Worm (Caenorhabditis elegans) whole organism, late embryonic: ENCODE results near the gene eif-1.

ENCODE experiments used
- C08G9.2 ChIP-seq: sonication (generic microtip); optimal IDR thresholded peaks from 2 replicates; lab custom pipeline; 2016; ENCODE audit warnings: mild to moderate bottlenecking, missing genetic modification characterization, moderate library complexity, missing compliant biosample characterization
- C38D4.7 ChIP-seq: fragments of 200-800 bp; sonication (Bioruptor generic); optimal IDR thresholded peaks from 2 replicates; lab custom pipeline; 2018; ENCODE audit warnings: mild to moderate bottlenecking, missing genetic modification characterization, moderate library complexity, missing compliant biosample characterization
- F13H6.1 ChIP-seq: sonication (generic microtip); optimal IDR thresholded peaks from 2 replicates; lab custom pipeline; 2016; ENCODE audit warnings: missing genetic modification characterization, missing compliant biosample characterization
- K02D7.2 ChIP-seq: sonication (generic microtip); optimal IDR thresholded peaks from 2 replicates; lab custom pipeline; 2017; ENCODE audit warnings: mild to moderate bottlenecking, missing genetic modification characterization, missing compliant biosample characterization
- K09A11.1 ChIP-seq: sonication (generic microtip); optimal IDR thresholded peaks from 2 replicates; lab custom pipeline; 2017; ENCODE audit warnings: antibody characterized with exemption, mild to moderate bottlenecking, missing genetic modification characterization, missing compliant biosample characterization; ENCODE audit not compliant: insufficient read depth
- Y22D7AL.16 ChIP-seq: sonication (generic microtip); optimal IDR thresholded peaks from 2 replicates; lab custom pipeline; 2016; ENCODE audit warnings: missing genetic modification characterization, missing compliant biosample characterization
- ahr-1 ChIP-seq: sonication (generic microtip); optimal IDR thresholded peaks from 2 replicates; lab custom pipeline; 2016; ENCODE audit warnings: missing genetic modification characterization, missing compliant biosample characterization
- ceh-18 ChIP-seq: sonication (generic microtip); optimal IDR thresholded peaks from 2 replicates; lab custom pipeline; 2016; ENCODE audit warnings: missing genetic modification characterization, missing compliant biosample characterization
- ceh-19 ChIP-seq: fragments of 200-800 bp; sonication (Bioruptor generic); optimal IDR thresholded peaks from 2 replicates; lab custom pipeline; 2018; ENCODE audit warnings: mild to moderate bottlenecking, missing genetic modification characterization, missing compliant biosample characterization
- ceh-2 ChIP-seq: sonication (generic microtip); optimal IDR thresholded peaks from 2 replicates; lab custom pipeline; 2016; ENCODE audit warnings: missing genotype, missing genetic modification characterization, missing compliant biosample characterization
- ceh-22 ChIP-seq: sonication (generic microtip); optimal IDR thresholded peaks from 2 replicates; lab custom pipeline; 2017; ENCODE audit warnings: missing biosample characterization, missing genetic modification characterization
- ceh-24 ChIP-seq: sonication (generic microtip); optimal IDR thresholded peaks from 2 replicates; lab custom pipeline; 2016; ENCODE audit warnings: mild to moderate bottlenecking, missing genetic modification characterization, missing compliant biosample characterization
- ceh-30 ChIP-seq: fragments of 150-350 bp; optimal IDR thresholded peaks from 2 replicates; lab custom pipeline; 2014; ENCODE audit warnings: missing biosample characterization, missing genetic modification characterization
- ceh-31 ChIP-seq: sonication (generic microtip); optimal IDR thresholded peaks from 2 replicates; lab custom pipeline; 2016; ENCODE audit warnings: missing genetic modification characterization, missing compliant biosample characterization
- ceh-34 ChIP-seq: sonication (generic microtip); optimal IDR thresholded peaks from 2 replicates; lab custom pipeline; 2016; ENCODE audit warnings: mild to moderate bottlenecking, missing genetic modification characterization, missing compliant biosample characterization
- ceh-45 ChIP-seq: fragments of 200-800 bp; sonication (Bioruptor generic); IDR thresholded peaks from 2 replicates; pipeline ENCODE4 v1.3.6; 2022; ENCODE audit warnings: missing genetic modification reagents, missing genetic modification characterization, missing compliant biosample characterization
- ceh-48 ChIP-seq: sonication (generic microtip); optimal IDR thresholded peaks from 2 replicates; lab custom pipeline; 2016; ENCODE audit warnings: missing genetic modification characterization, inconsistent platforms, missing compliant biosample characterization
- ceh-9 ChIP-seq: sonication (generic microtip); optimal IDR thresholded peaks from 2 replicates; lab custom pipeline; 2016; ENCODE audit warnings: mild to moderate bottlenecking, missing genetic modification characterization, inconsistent platforms, missing compliant biosample characterization
- che-1 ChIP-seq: sonication (generic microtip); optimal IDR thresholded peaks from 2 replicates; lab custom pipeline; 2016; ENCODE audit warnings: mild to moderate bottlenecking, missing genetic modification characterization, missing compliant biosample characterization
- dmd-4 ChIP-seq: sonication (generic microtip); optimal IDR thresholded peaks from 2 replicates; lab custom pipeline; 2016; ENCODE audit warnings: borderline replicate concordance, missing genetic modification characterization, missing compliant biosample characterization
- dve-1 ChIP-seq: sonication (generic microtip); optimal IDR thresholded peaks from 2 replicates; lab custom pipeline; 2017; ENCODE audit warnings: antibody characterized with exemption, mild to moderate bottlenecking, missing genetic modification characterization, missing compliant biosample characterization
- elt-2 ChIP-seq: sonication (generic microtip); optimal IDR thresholded peaks from 2 replicates; lab custom pipeline; 2016; ENCODE audit warnings: missing genetic modification reagents, missing genetic modification characterization, missing compliant biosample characterization
- elt-4 ChIP-seq: sonication (generic microtip); optimal IDR thresholded peaks from 2 replicates; lab custom pipeline; 2016; ENCODE audit warnings: missing genetic modification characterization, missing compliant biosample characterization
- ets-4 ChIP-seq: sonication (generic microtip); optimal IDR thresholded peaks from 2 replicates; lab custom pipeline; 2016; ENCODE audit warnings: missing genetic modification characterization, missing compliant biosample characterization
- eyg-1 ChIP-seq: sonication (generic microtip); optimal IDR thresholded peaks from 2 replicates; lab custom pipeline; 2016; ENCODE audit warnings: missing genotype, missing genetic modification characterization, missing compliant biosample characterization
- fax-1 ChIP-seq: sonication (generic microtip); optimal IDR thresholded peaks from 2 replicates; lab custom pipeline; 2016; ENCODE audit warnings: missing genotype, missing genetic modification characterization, missing compliant biosample characterization
- hlh-15 ChIP-seq: sonication (generic microtip); optimal IDR thresholded peaks from 2 replicates; lab custom pipeline; 2016; ENCODE audit warnings: missing genetic modification characterization, missing compliant biosample characterization
- hlh-30 ChIP-seq: sonication (generic microtip); optimal IDR thresholded peaks from 2 replicates; lab custom pipeline; 2017; ENCODE audit warnings: antibody characterized with exemption, missing genetic modification characterization, missing compliant biosample characterization; ENCODE audit not compliant: insufficient read depth
- hlh-6 ChIP-seq: sonication (generic microtip); optimal IDR thresholded peaks from 2 replicates; lab custom pipeline; 2016; ENCODE audit warnings: missing genotype, missing genetic modification characterization, missing compliant biosample characterization
- hlh-8 ChIP-seq: sonication (generic microtip); optimal IDR thresholded peaks from 2 replicates; lab custom pipeline; 2016; ENCODE audit warnings: missing genotype, missing genetic modification characterization, missing compliant biosample characterization
- lim-6 ChIP-seq: sonication (generic microtip); optimal IDR thresholded peaks from 2 replicates; lab custom pipeline; 2016; ENCODE audit warnings: missing genetic modification characterization, missing compliant biosample characterization
- lin-11 ChIP-seq: fragments of 200-800 bp; sonication (Bioruptor generic); optimal IDR thresholded peaks from 2 replicates; lab custom pipeline; 2018; ENCODE audit warnings: mild to moderate bottlenecking, missing genetic modification characterization, missing compliant biosample characterization
- madf-2 ChIP-seq: sonication (generic microtip); optimal IDR thresholded peaks from 2 replicates; lab custom pipeline; 2017; ENCODE audit warnings: missing genetic modification characterization, missing compliant biosample characterization
- mec-3 ChIP-seq: sonication (generic microtip); optimal IDR thresholded peaks from 2 replicates; lab custom pipeline; 2016; ENCODE audit warnings: borderline replicate concordance, missing genetic modification characterization, missing compliant biosample characterization
- nfya-1 ChIP-seq: sonication (generic microtip); optimal IDR thresholded peaks from 2 replicates; lab custom pipeline; 2017; ENCODE audit warnings: missing genetic modification characterization, mild to moderate bottlenecking, missing compliant biosample characterization, antibody characterized with exemption, moderate library complexity
- nhr-232 ChIP-seq: sonication (generic microtip); optimal IDR thresholded peaks from 2 replicates; lab custom pipeline; 2016; ENCODE audit warnings: missing genetic modification characterization, missing compliant biosample characterization
- npax-4 ChIP-seq: sonication (generic microtip); optimal IDR thresholded peaks from 2 replicates; lab custom pipeline; 2016; ENCODE audit warnings: missing genetic modification characterization, missing compliant biosample characterization
- odd-2 ChIP-seq: sonication (generic microtip); optimal IDR thresholded peaks from 2 replicates; lab custom pipeline; 2017; ENCODE audit warnings: antibody characterized with exemption, mild to moderate bottlenecking, missing genetic modification characterization, missing compliant biosample characterization
- pax-1 ChIP-seq: fragments of 150-350 bp; optimal IDR thresholded peaks from 2 replicates; lab custom pipeline; 2014; ENCODE audit warnings: missing biosample characterization, missing genetic modification characterization
- pha-2 ChIP-seq: sonication (generic microtip); optimal IDR thresholded peaks from 2 replicates; lab custom pipeline; 2017; ENCODE audit warnings: mild to moderate bottlenecking, missing genetic modification characterization, missing compliant biosample characterization
- pha-4 ChIP-seq: fragments of 150-350 bp; optimal IDR thresholded peaks from 2 replicates; lab custom pipeline; 2018; ENCODE audit warnings: missing biosample characterization, missing genetic modification reagents, missing genetic modification characterization
- pqm-1 ChIP-seq: sonication (generic microtip); optimal IDR thresholded peaks from 2 replicates; lab custom pipeline; 2016; ENCODE audit warnings: missing genetic modification characterization, missing compliant biosample characterization
- rnt-1 ChIP-seq: sonication (generic microtip); optimal IDR thresholded peaks from 2 replicates; lab custom pipeline; 2016; ENCODE audit warnings: missing genetic modification characterization, missing compliant biosample characterization
- sdc-2 ChIP-seq: sonication (generic microtip); optimal IDR thresholded peaks from 2 replicates; lab custom pipeline; 2016; ENCODE audit warnings: missing genotype, missing genetic modification characterization, missing compliant biosample characterization
- sox-4 ChIP-seq: sonication (generic microtip); optimal IDR thresholded peaks from 2 replicates; lab custom pipeline; 2017; ENCODE audit warnings: mild to moderate bottlenecking, missing genetic modification characterization, inconsistent platforms, missing compliant biosample characterization
- syd-9 ChIP-seq: sonication (generic microtip); optimal IDR thresholded peaks from 2 replicates; lab custom pipeline; 2016; ENCODE audit warnings: mild to moderate bottlenecking, missing genetic modification characterization, moderate library complexity, missing compliant biosample characterization
- tbx-7 ChIP-seq: sonication (generic microtip); optimal IDR thresholded peaks from 2 replicates; lab custom pipeline; 2016; ENCODE audit warnings: missing genotype, missing genetic modification characterization, missing compliant biosample characterization
- ttx-3 ChIP-seq: sonication (generic microtip); optimal IDR thresholded peaks from 2 replicates; lab custom pipeline; 2016; ENCODE audit warnings: missing genetic modification reagents, missing genetic modification characterization, missing compliant biosample characterization
- unc-3 ChIP-seq, 2 experiments: fragments of 200-800 bp in 1 of 2; sonication (Bioruptor generic) in 1 of 2; sonication (generic microtip) in 1 of 2; conservative IDR thresholded peaks in 1 of 2; optimal IDR thresholded peaks in 1 of 2; 2 replicates each; pipeline versions ENCODE4 v1.3.6 to Lab custom; 2016 to 2022; ENCODE audit warnings: missing compliant biosample characterization in 2 of 2, missing genetic modification characterization in 2 of 2, missing genetic modification reagents in 1 of 2
- unc-42 ChIP-seq: sonication (generic microtip); optimal IDR thresholded peaks from 2 replicates; lab custom pipeline; 2016; ENCODE audit warnings: missing genotype, missing genetic modification characterization, missing compliant biosample characterization
- unc-55 ChIP-seq: sonication (generic microtip); optimal IDR thresholded peaks from 2 replicates; lab custom pipeline; 2017; ENCODE audit warnings: missing biosample characterization, missing genetic modification reagents, missing genetic modification characterization
- unc-86 ChIP-seq: sonication (generic microtip); optimal IDR thresholded peaks from 2 replicates; lab custom pipeline; 2016; ENCODE audit warnings: missing genetic modification characterization, missing compliant biosample characterization

eif-1 gene

DNA sequence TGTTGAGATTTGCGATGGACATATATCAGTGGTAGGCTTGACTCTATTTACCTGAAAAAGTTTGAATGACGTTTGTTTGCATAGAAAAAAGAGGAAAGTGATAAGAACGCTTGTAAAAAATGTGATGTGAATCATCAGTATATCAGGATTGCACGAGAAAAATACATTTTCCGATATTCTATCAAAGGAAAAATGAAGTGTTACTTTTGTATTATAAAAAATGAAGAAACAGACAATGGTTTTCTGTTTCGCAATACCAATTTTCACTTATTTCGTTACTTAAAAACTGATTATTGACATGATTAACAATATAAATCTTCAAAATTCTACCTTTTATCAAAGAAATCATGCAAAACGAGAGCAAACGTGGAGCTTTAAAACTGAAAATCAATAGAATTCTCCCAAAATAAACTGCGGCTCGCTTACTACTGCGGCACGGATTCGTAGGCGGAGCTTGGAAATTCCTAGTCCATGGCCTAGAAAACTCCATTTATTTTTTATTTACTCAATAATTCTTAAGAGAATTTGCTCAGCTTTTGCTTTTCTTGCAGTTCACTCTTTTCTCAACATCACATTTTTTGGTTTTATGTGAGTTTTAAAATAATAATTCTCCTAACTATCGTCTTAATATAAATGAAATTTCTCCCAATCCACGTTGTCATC, at the start of gene eif-1, which contains the start of gene vps-24:
TSS of gene eif-1 (minus strand) at position 51 of the 663 bp plus-strand sequence.
TSS of gene vps-24 (plus strand) at position 469 of the 663 bp plus-strand sequence.
- TF ChIP-seq elt-4 (no peak), dve-1 (tag; lab: Kevin White, UChicago) (no peak), fax-1 (tag; lab: Kevin White, UChicago) (no peak), rnt-1 (no peak), nhr-232 (no peak), unc-86 (tag; lab: Kevin White, UChicago) (no peak), ceh-19 (GFP tag; lab: Kevin White, UChicago) (no peak), sdc-2 (no peak), che-1 (tag; lab: Kevin White, UChicago) (no peak), K09A11.1 (tag; lab: Kevin White, UChicago) (no peak), npax-4 (tag; lab: Kevin White, UChicago) (no peak), ceh-48 (tag; lab: Kevin White, UChicago) (peak; percentile 66), hlh-15 (tag; lab: Kevin White, UChicago) (no peak), syd-9 (tag; lab: Kevin White, UChicago) (no peak), ceh-31 (tag; lab: Kevin White, UChicago) (peak; percentile 70), ceh-30 (no peak), unc-3 (GFP tag; conservative IDR thresholded peaks at IDR 0.05; lab: Robert Waterston, UW) (no peak), unc-3 (tag; optimal IDR thresholded peaks at IDR 0.05; lab: Kevin White, UChicago) (no peak), ets-4 (tag; lab: Kevin White, UChicago) (peak; percentile 27), lin-11 (tag; lab: Kevin White, UChicago) (no peak), nfya-1 (tag; lab: Kevin White, UChicago) (peak; percentile 2), madf-2 (no peak), ceh-22 (tag; lab: Kevin White, UChicago) (no peak), ceh-9 (tag; lab: Kevin White, UChicago) (no peak), sox-4 (tag; lab: Kevin White, UChicago) (no peak), ahr-1 (tag; lab: Kevin White, UChicago) (no peak), K02D7.2 (tag; lab: Kevin White, UChicago) (no peak), Y22D7AL.16 (tag; lab: Kevin White, UChicago) (no peak), pha-4 (tag; lab: Kevin White, UChicago) (no peak), ceh-24 (tag; lab: Kevin White, UChicago) (no peak), F13H6.1 (tag; lab: Kevin White, UChicago) (no peak), C38D4.7 (no peak), dmd-4 (tag; lab: Kevin White, UChicago) (no peak), elt-2 (tag; lab: Kevin White, UChicago) (no peak), unc-55 (GFP tag; lab: Kevin White, UChicago) (no peak), pqm-1 (tag; lab: Kevin White, UChicago) (no peak), pax-1 (tag; lab: Kevin White, UChicago) (no peak), ttx-3 (tag; lab: Kevin White, UChicago) (no peak), hlh-6 (tag; lab: Kevin White, UChicago) (no peak), unc-42 (tag; lab: Kevin White, UChicago) (peak; percentile 47), C08G9.2 (tag; lab: Kevin White, UChicago) (peak; percentile 47), ceh-18 (tag; lab: Kevin White, UChicago) (no peak), pha-2 (tag; lab: Kevin White, UChicago) (no peak), lim-6 (tag; lab: Kevin White, UChicago) (no peak), mec-3 (tag; lab: Kevin White, UChicago) (no peak), odd-2 (tag; lab: Kevin White, UChicago) (no peak), hlh-8 (no peak), eyg-1 (tag; lab: Kevin White, UChicago) (no peak), ceh-45 (no peak), tbx-7 (tag; lab: Kevin White, UChicago) (peak; percentile 2), hlh-30 (tag; lab: Kevin White, UChicago) (no peak), ceh-2 (peak; percentile 5), ceh-34 (peak; percentile 1)
